Worm (Caenorhabditis elegans) whole organism, L4 larva: ENCODE results near the gene srh-139.

Experiments used
- cey-2 ChIP-seq: sonication (generic microtip); optimal IDR thresholded peaks from 3 replicates; lab custom pipeline; 2017; ENCODE audit warnings: missing genetic modification characterization, mild to moderate bottlenecking, missing compliant biosample characterization, antibody characterized with exemption, borderline replicate concordance; ENCODE audit not compliant: insufficient read depth
- dmd-8 ChIP-seq: fragments of 200-800 bp; sonication (Bioruptor generic); IDR thresholded peaks from 2 replicates; pipeline ENCODE4 v1.3.6; 2022; ENCODE audit warnings: missing genetic modification characterization, missing compliant biosample characterization
- egl-27 ChIP-seq: sonication (generic microtip); optimal IDR thresholded peaks from 3 replicates; lab custom pipeline; 2017; ENCODE audit warnings: missing biosample characterization, missing genetic modification reagents, missing genetic modification characterization
- pqm-1 ChIP-seq: sonication (generic microtip); optimal IDR thresholded peaks from 2 replicates; lab custom pipeline; 2017; ENCODE audit warnings: missing biosample characterization, missing genetic modification characterization
- unc-62 ChIP-seq, 3 experiments: fragments of 150-350 bp in 1 of 3; sonication (generic microtip); optimal IDR thresholded peaks in 2 of 3; peaks in 1 of 3; 1 replicate in 1 of 3; 2 replicates in 2 of 3; lab custom pipeline; 2014 to 2017; ENCODE audit warnings: missing biosample characterization in 3 of 3, missing genetic modification characterization in 3 of 3, missing genetic modification reagents in 3 of 3, missing genotype in 1 of 3

DNA sequence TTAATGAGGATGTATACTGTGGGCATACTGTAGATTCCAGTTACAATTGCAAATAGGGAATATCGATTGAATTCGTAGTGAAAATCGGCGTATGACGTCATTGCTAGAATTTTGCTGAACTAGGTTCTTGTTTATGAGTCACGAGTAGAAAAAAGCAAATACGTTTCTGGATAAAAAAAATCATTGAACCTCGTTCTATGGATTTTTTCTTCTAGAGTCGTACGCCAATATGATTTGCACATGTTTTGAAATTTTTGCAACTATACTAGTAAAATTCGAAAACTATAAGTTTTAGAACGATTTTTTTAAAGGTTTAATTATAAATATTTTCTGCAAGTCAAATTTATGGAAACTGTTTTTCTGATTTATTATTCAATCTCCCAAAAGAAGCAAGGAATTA is 15.9 kb upstream of the srh-139 start, which contains the start of gene sru-44:
- TF ChIP-seq cey-2 (no peak), dmd-8 (GFP tag; lab: Robert Waterston, UW) (no peak), egl-27 (tag; lab: Kevin White, UChicago) (no peak), unc-62 (GFP tag; optimal IDR thresholded peaks at IDR 0.05 in 1 of 2; lab: Kevin White, UChicago) (peak in 1 of 2 experiments; percentile 28), unc-62 (tag; optimal IDR thresholded peaks at IDR 0.05; lab: Kevin White, UChicago) (no peak), pqm-1 (no peak)
